Worm (Caenorhabditis elegans): ENCODE measurements around the gene snx-17.

- no peak for TF ChIP-seq blmp-1 (tag; optimal IDR thresholded peaks at IDR 0.05)
- TF ChIP-seq tbx-2 (tag; optimal IDR thresholded peaks at IDR 0.05): no peak
- TF ChIP-seq pqm-1 (tag; optimal IDR thresholded peaks at IDR 0.05): no peak
- no peak for TF ChIP-seq ces-1 (GFP tag; optimal IDR thresholded peaks at IDR 0.05)
- TF ChIP-seq lsy-2 (tag; optimal IDR thresholded peaks at IDR 0.05): no peak
- TF ChIP-seq elt-3 (tag; optimal IDR thresholded peaks at IDR 0.05): no peak
- no peak for TF ChIP-seq lin-35 (GFP tag; optimal IDR thresholded peaks at IDR 0.05)
- no peak for TF ChIP-seq aha-1 (tag; optimal IDR thresholded peaks at IDR 0.05)
- TF ChIP-seq fkh-4 (tag; optimal IDR thresholded peaks at IDR 0.05; ENCODE audit: borderline replicate concordance): no peak
- no peak for TF ChIP-seq ztf-4 (tag; optimal IDR thresholded peaks at IDR 0.05)
Measured at ce11 chrX:13084273-13084672, 37.8 kb downstream of the snx-17 start, which contains the start of gene R03G8.1.

Data from whole organism, L1 larva.